Fruit fly (Drosophila melanogaster) whole organism, embryonic: Measurements from ENCODE around the gene GIIIspla2.

Experiments
- Atf6 ChIP-seq: fragments of 200-800 bp; sonication (Bioruptor generic); IDR thresholded peaks from 2 replicates; pipeline ENCODE4 v1.3.6; 2022; ENCODE audit warnings: missing biosample characterization, missing genetic modification characterization
- Bdp1 ChIP-seq: fragments of 200-800 bp; sonication (Bioruptor generic); optimal IDR thresholded peaks from 3 replicates; lab custom pipeline; 2016; ENCODE audit warnings: missing biosample characterization, missing genetic modification characterization
- C15 ChIP-seq: fragments of 200-800 bp; sonication (Bioruptor generic); IDR thresholded peaks from 3 replicates; pipeline ENCODE4 v1.3.6; 2022; ENCODE audit warnings: missing biosample characterization, missing genetic modification characterization
- CG10979 ChIP-seq: fragments of 200-800 bp; sonication (Bioruptor generic); optimal IDR thresholded peaks from 2 replicates; lab custom pipeline; 2018; ENCODE audit warnings: missing biosample characterization, mild to moderate bottlenecking, missing genetic modification characterization, moderate library complexity
- CG11093 ChIP-seq: fragments of 200-800 bp; sonication (Bioruptor generic); IDR thresholded peaks from 3 replicates; pipeline ENCODE4 v1.3.6; 2022; ENCODE audit warnings: missing biosample characterization, missing genetic modification characterization
- CG11504 ChIP-seq: fragments of 200-800 bp; sonication (Bioruptor generic); optimal IDR thresholded peaks from 3 replicates; lab custom pipeline; 2019; ENCODE audit warnings: missing biosample characterization, mild to moderate bottlenecking, missing genetic modification characterization, moderate library complexity
- CG11696 ChIP-seq: fragments of 200-800 bp; sonication (Bioruptor generic); IDR thresholded peaks from 2 replicates; pipeline ENCODE4 v1.3.6; 2022; ENCODE audit warnings: missing biosample characterization, missing genetic modification characterization
- CG12769 ChIP-seq: fragments of 200-800 bp; sonication (Bioruptor generic); optimal IDR thresholded peaks from 2 replicates; lab custom pipeline; 2019; ENCODE audit warnings: missing biosample characterization, mild to moderate bottlenecking, missing genetic modification characterization, moderate library complexity
- CG15011 ChIP-seq: fragments of 200-800 bp; sonication (Bioruptor generic); optimal IDR thresholded peaks from 3 replicates; lab custom pipeline; 2018; ENCODE audit warnings: missing biosample characterization, mild to moderate bottlenecking, missing genetic modification characterization
- CG17829 ChIP-seq: fragments of 200-800 bp; optimal IDR thresholded peaks from 2 replicates; lab custom pipeline; 2019; ENCODE audit warnings: missing biosample characterization, mild to moderate bottlenecking, missing genetic modification characterization, moderate library complexity
- CG1792 ChIP-seq: fragments of 200-800 bp; sonication (Bioruptor generic); optimal IDR thresholded peaks from 2 replicates; lab custom pipeline; 2016; ENCODE audit warnings: missing biosample characterization, missing genetic modification characterization
- CG2875 ChIP-seq: fragments of 200-800 bp; sonication (Bioruptor generic); optimal IDR thresholded peaks from 2 replicates; lab custom pipeline; 2017; ENCODE audit warnings: missing biosample characterization, mild to moderate bottlenecking, missing genetic modification characterization, missing genetic modification reagents
- CG3163 ChIP-seq: fragments of 200-800 bp; sonication (Bioruptor generic); optimal IDR thresholded peaks from 3 replicates; lab custom pipeline; 2016; ENCODE audit warnings: missing biosample characterization, missing genetic modification characterization
- CG33557 ChIP-seq: fragments of 200-800 bp; sonication (Bioruptor generic); optimal IDR thresholded peaks from 2 replicates; lab custom pipeline; 2019; ENCODE audit warnings: missing biosample characterization, mild to moderate bottlenecking, missing genetic modification characterization, moderate library complexity
- CG4282 ChIP-seq: fragments of 200-800 bp; sonication (Bioruptor generic); optimal IDR thresholded peaks from 2 replicates; lab custom pipeline; 2016; ENCODE audit warnings: missing biosample characterization, missing genetic modification characterization
- CG4617 ChIP-seq: fragments of 200-800 bp; sonication (Bioruptor generic); optimal IDR thresholded peaks from 3 replicates; lab custom pipeline; 2016; ENCODE audit warnings: missing biosample characterization, missing genetic modification characterization, borderline replicate concordance
- CG6765 ChIP-seq: fragments of 200-800 bp; sonication (Bioruptor generic); optimal IDR thresholded peaks from 3 replicates; lab custom pipeline; 2017; ENCODE audit warnings: missing biosample characterization, mild to moderate bottlenecking, missing genetic modification characterization
- CG7357 ChIP-seq: fragments of 200-800 bp; sonication (Bioruptor generic); IDR thresholded peaks from 3 replicates; pipeline ENCODE4 v1.3.6; 2022; ENCODE audit warnings: missing biosample characterization, missing genetic modification characterization
- CG7372 ChIP-seq: fragments of 200-800 bp; sonication (Bioruptor generic); IDR thresholded peaks from 2 replicates; pipeline ENCODE4 v1.3.6; 2022; ENCODE audit warnings: missing biosample characterization, missing genetic modification characterization
- CG8765 ChIP-seq: fragments of 200-800 bp; sonication (Bioruptor generic); IDR thresholded peaks from 2 replicates; pipeline ENCODE4 v1.3.6; 2022; ENCODE audit warnings: missing biosample characterization, missing genetic modification characterization
- CG9609 ChIP-seq: fragments of 200-800 bp; sonication (Bioruptor generic); optimal IDR thresholded peaks from 3 replicates; lab custom pipeline; 2016; ENCODE audit warnings: missing biosample characterization, missing genetic modification characterization
- CG9817 ChIP-seq: fragments of 200-800 bp; sonication (Bioruptor generic); optimal IDR thresholded peaks from 2 replicates; lab custom pipeline; 2018; ENCODE audit warnings: missing biosample characterization, mild to moderate bottlenecking, missing genetic modification characterization, moderate library complexity
- D19B ChIP-seq: fragments of 200-800 bp; sonication (Bioruptor generic); optimal IDR thresholded peaks from 2 replicates; lab custom pipeline; 2017; ENCODE audit warnings: missing biosample characterization, mild to moderate bottlenecking, missing genetic modification characterization
- Doc2 ChIP-seq: fragments of 200-800 bp; sonication (Bioruptor generic); IDR thresholded peaks from 2 replicates; pipeline ENCODE4 v1.3.6; 2022; ENCODE audit warnings: missing biosample characterization, missing genetic modification characterization
- Hmx ChIP-seq: fragments of 200-800 bp; sonication (Bioruptor generic); optimal IDR thresholded peaks from 2 replicates; lab custom pipeline; 2016; ENCODE audit warnings: missing biosample characterization, missing genetic modification characterization
- Med ChIP-seq: fragments of 200-800 bp; sonication (Bioruptor generic); peaks from one replicate; lab custom pipeline; 2016; ENCODE audit warnings: missing biosample characterization, missing genetic modification characterization, mild to moderate bottlenecking, inconsistent platforms, moderate library complexity
- Neu2 ChIP-seq: fragments of 200-800 bp; sonication (Bioruptor generic); optimal IDR thresholded peaks from 3 replicates; lab custom pipeline; 2016; ENCODE audit warnings: missing biosample characterization, missing genetic modification characterization, borderline replicate concordance
- Oaz ChIP-seq: fragments of 200-800 bp; sonication (Bioruptor generic); IDR thresholded peaks from 2 replicates; pipeline ENCODE4 v1.3.6; 2022; ENCODE audit warnings: missing biosample characterization, missing genetic modification characterization
- PHDP ChIP-seq: fragments of 200-800 bp; sonication (Bioruptor generic); optimal IDR thresholded peaks from 3 replicates; lab custom pipeline; 2018; ENCODE audit warnings: missing biosample characterization, mild to moderate bottlenecking, missing genetic modification characterization, moderate library complexity
- Six4 ChIP-seq: fragments of 200-800 bp; sonication (Bioruptor generic); optimal IDR thresholded peaks from 2 replicates; lab custom pipeline; 2016; ENCODE audit warnings: missing biosample characterization, missing genetic modification characterization
- Vsx1 ChIP-seq: fragments of 200-800 bp; sonication (Bioruptor generic); optimal IDR thresholded peaks from 2 replicates; lab custom pipeline; 2017; ENCODE audit warnings: missing biosample characterization, mild to moderate bottlenecking, missing genetic modification characterization, missing genetic modification reagents
- Xbp1 ChIP-seq: fragments of 200-800 bp; sonication (Bioruptor generic); optimal IDR thresholded peaks from 3 replicates; lab custom pipeline; 2016; ENCODE audit warnings: missing biosample characterization, mild to moderate bottlenecking, missing genetic modification characterization
- ac ChIP-seq: fragments of 200-800 bp; sonication (Bioruptor generic); optimal IDR thresholded peaks from 3 replicates; lab custom pipeline; 2017; ENCODE audit warnings: missing biosample characterization, mild to moderate bottlenecking, missing genetic modification characterization
- aop ChIP-seq: fragments of 200-800 bp; sonication (Bioruptor generic); IDR thresholded peaks from 2 replicates; pipeline ENCODE4 v1.3.6; 2022; ENCODE audit warnings: missing biosample characterization, missing genetic modification characterization
- ash1 ChIP-seq: fragments of 200-800 bp; sonication (Bioruptor generic); optimal IDR thresholded peaks from 2 replicates; lab custom pipeline; 2018; ENCODE audit warnings: missing biosample characterization, mild to moderate bottlenecking, missing genetic modification characterization
- bcd ChIP-seq: fragments of 200-800 bp; sonication (Bioruptor generic); optimal IDR thresholded peaks from 2 replicates; lab custom pipeline; 2017; ENCODE audit warnings: missing biosample characterization, mild to moderate bottlenecking, missing genetic modification characterization
- bowl ChIP-seq: fragments of 200-800 bp; sonication (Bioruptor generic); IDR thresholded peaks from 2 replicates; pipeline ENCODE4 v1.3.6; 2022; ENCODE audit warnings: missing biosample characterization, missing genetic modification characterization
- corto ChIP-seq: fragments of 200-800 bp; sonication (Bioruptor generic); optimal IDR thresholded peaks from 2 replicates; lab custom pipeline; 2016; ENCODE audit warnings: missing biosample characterization, mild to moderate bottlenecking, missing genetic modification characterization, moderate library complexity
- her ChIP-seq: fragments of 200-800 bp; sonication (Bioruptor generic); optimal IDR thresholded peaks from 2 replicates; lab custom pipeline; 2016; ENCODE audit warnings: missing biosample characterization, missing genetic modification characterization
- ind ChIP-seq: fragments of 200-800 bp; sonication (Bioruptor generic); optimal IDR thresholded peaks from 3 replicates; lab custom pipeline; 2016; ENCODE audit warnings: missing biosample characterization, missing genetic modification characterization
- insv ChIP-seq, 2 experiments: fragments of 200-800 bp; sonication (Bioruptor generic); optimal IDR thresholded peaks; 3 replicates each; lab custom pipeline; 2016 to 2018; ENCODE audit warnings: missing biosample characterization in 2 of 2, missing genetic modification characterization in 2 of 2
- kni ChIP-seq: fragments of 200-800 bp; sonication (Bioruptor generic); optimal IDR thresholded peaks from 3 replicates; lab custom pipeline; 2017; ENCODE audit warnings: mild to moderate bottlenecking, missing biosample characterization, missing genetic modification reagents, missing genetic modification characterization
- lbe ChIP-seq: fragments of 200-800 bp; sonication (Bioruptor generic); optimal IDR thresholded peaks from 2 replicates; lab custom pipeline; 2016; ENCODE audit warnings: missing biosample characterization, mild to moderate bottlenecking, missing genetic modification characterization
- lilli ChIP-seq: fragments of 200-800 bp; sonication (Bioruptor generic); optimal IDR thresholded peaks from 3 replicates; lab custom pipeline; 2016; ENCODE audit warnings: missing biosample characterization, missing genetic modification characterization
- lov ChIP-seq, 2 experiments: fragments of 200-800 bp in 1 of 2; fragments of >200 bp in 1 of 2; sonication (Bioruptor generic) in 1 of 2; IDR thresholded peaks in 1 of 2; optimal IDR thresholded peaks in 1 of 2; 2 replicates in 1 of 2; 3 replicates in 1 of 2; pipeline versions ENCODE4 v1.3.6 to Lab custom; 2017 to 2022; ENCODE audit warnings: missing biosample characterization in 1 of 2, missing genetic modification characterization in 1 of 2
- psq ChIP-seq: fragments of 200-800 bp; sonication (Bioruptor generic); optimal IDR thresholded peaks from 2 replicates; lab custom pipeline; 2017; ENCODE audit warnings: missing biosample characterization, missing genetic modification characterization
- tgo ChIP-seq: fragments of 200-800 bp; sonication (Bioruptor generic); IDR thresholded peaks from 3 replicates; pipeline ENCODE4 v1.3.6; 2022; ENCODE audit warnings: missing biosample characterization, missing genetic modification characterization
- unpg ChIP-seq: fragments of 200-800 bp; sonication (Bioruptor generic); optimal IDR thresholded peaks from 3 replicates; lab custom pipeline; 2018; ENCODE audit warnings: missing biosample characterization, mild to moderate bottlenecking, missing genetic modification characterization, moderate library complexity
- vnd ChIP-seq: fragments of 200-800 bp; sonication (Bioruptor generic); IDR thresholded peaks from 3 replicates; pipeline ENCODE4 v1.3.6; 2022; ENCODE audit warnings: missing biosample characterization, missing genetic modification characterization; ENCODE audit not compliant: partially characterized antibody
- z ChIP-seq: fragments of 200-800 bp; sonication (Bioruptor generic); IDR thresholded peaks from 3 replicates; pipeline ENCODE4 v1.3.6; 2022; ENCODE audit warnings: missing biosample characterization, missing genetic modification characterization

Gene GIIIspla2

dm6 chrX:8131693-8132313 is 25.6 kb upstream of the GIIIspla2 start, which contains the start of gene CG10958 (continued):
- TF ChIP-seq bcd (GFP tag; lab: Kevin White, UChicago) (peak; percentile 41), aop (GFP tag; lab: Robert Waterston, UW) (no peak), Doc2 (GFP tag; lab: Robert Waterston, UW) (no peak), kni (peak; percentile 3), ind (GFP tag; lab: Kevin White, UChicago) (peak; percentile 62), insv (GFP tag; optimal IDR thresholded peaks at IDR 0.05; lab: Kevin White, UChicago) (peak in 1 of 2 experiments; percentile 42), CG7372 (GFP tag; lab: Robert Waterston, UW) (no peak), CG12769 (no peak), z (GFP tag; lab: Robert Waterston, UW) (no peak), CG4282 (GFP tag; lab: Kevin White, UChicago) (no peak), Hmx (no peak), unpg (GFP tag; lab: Kevin White, UChicago) (peak; percentile 59), lilli (peak; percentile 75), CG3163 (no peak), CG9817 (tag; lab: Kevin White, UChicago) (peak; percentile 44), C15 (no peak), CG11696 (GFP tag; lab: Robert Waterston, UW) (no peak), corto (no peak), CG4617 (peak; percentile 24), lbe (GFP tag; lab: Kevin White, UChicago) (peak; percentile 23), D19B (GFP tag; lab: Kevin White, UChicago) (no peak), Bdp1 (no peak), Med (GFP tag; lab: Kevin White, UChicago) (peak; percentile 79), psq (peak; percentile 1), Vsx1 (GFP tag; lab: Kevin White, UChicago) (peak; percentile 10), CG11504 (tag; lab: Kevin White, UChicago) (no peak), Oaz (GFP tag; lab: Robert Waterston, UW) (0 out of 2 replicates have a peak, but pooled peaks have one; percentile 33), lov (optimal IDR thresholded peaks at IDR 0.05; lab: Kevin White, UChicago) (no peak), lov (GFP tag; IDR thresholded peaks at IDR 0.05; lab: Robert Waterston, UW) (no peak), CG2875 (peak; percentile 6), ash1 (GFP tag; lab: Kevin White, UChicago) (no peak), Xbp1 (peak; percentile 62), CG1792 (GFP tag; lab: Kevin White, UChicago) (no peak), CG15011 (GFP tag; lab: Kevin White, UChicago) (no peak), CG9609 (GFP tag; lab: Kevin White, UChicago) (peak; percentile 4), CG10979 (tag; lab: Kevin White, UChicago) (peak; percentile 28), her (GFP tag; lab: Kevin White, UChicago) (no peak), Six4 (peak; percentile 63), CG17829 (tag; lab: Kevin White, UChicago) (peak; percentile 59), bowl (GFP tag; lab: Robert Waterston, UW) (no peak), CG6765 (no peak), CG33557 (peak; percentile 20), ac (GFP tag; lab: Kevin White, UChicago) (no peak), Atf6 (GFP tag; lab: Robert Waterston, UW) (peak; percentile 58; the same call in 1 of the 2 replicates), CG7357 (GFP tag; lab: Robert Waterston, UW) (no peak), CG11093 (GFP tag; lab: Robert Waterston, UW) (no peak), PHDP (peak; percentile 64), tgo (GFP tag; lab: Robert Waterston, UW) (peak; percentile 64), Neu2 (no peak), vnd (GFP tag; lab: Robert Waterston, UW) (no peak), CG8765 (GFP tag; lab: Robert Waterston, UW) (0 out of 2 replicates have a peak, but pooled peaks have one; percentile 16)
